Fruit fly (Drosophila melanogaster): Measurements from ENCODE around the gene Gr64e.

Gene Gr64e

DNA sequence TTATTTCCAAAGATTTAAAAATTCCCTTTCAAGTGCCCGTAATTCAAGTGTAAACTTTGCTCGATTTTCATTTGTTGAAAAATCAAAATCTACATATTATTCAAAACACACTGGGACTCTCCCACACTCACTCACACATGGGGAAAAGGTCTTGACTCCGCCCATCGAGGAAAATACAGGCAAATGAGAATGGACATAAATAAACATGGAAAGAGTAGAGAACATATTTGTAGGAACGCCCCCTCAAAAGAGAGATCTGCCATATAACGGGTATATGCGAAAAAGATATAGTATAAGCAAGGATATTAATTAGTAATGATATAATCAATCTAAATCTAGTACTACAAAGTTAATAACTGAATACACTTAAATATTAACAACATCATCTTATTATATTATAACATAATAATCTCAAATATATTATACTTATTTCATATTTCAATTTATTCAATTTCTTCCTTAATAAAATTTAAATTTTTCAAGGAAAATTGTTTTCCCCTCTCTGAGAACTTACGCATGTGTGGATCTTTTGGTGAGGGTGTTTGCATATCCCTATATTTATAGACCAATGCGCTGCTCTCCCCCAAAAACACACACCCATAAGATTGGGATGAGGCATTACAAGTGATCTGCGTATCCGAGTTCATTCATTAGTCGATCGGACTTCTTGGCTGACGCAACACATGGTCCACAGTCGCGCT lies 13.6 kb upstream of the Gr64e start, which contains the start of gene FoxL1 (continued):
- TF ChIP-seq bsh (GFP tag; optimal IDR thresholded peaks at IDR 0.05) (peak in 1 of 2 experiments; percentile 14), Lpt (GFP tag; optimal IDR thresholded peaks at IDR 0.05) (no peak), danr (GFP tag; IDR thresholded peaks at IDR 0.05) (no peak), nmo (GFP tag; optimal IDR thresholded peaks at IDR 0.05) (peak; percentile 32), CG12659 (GFP tag; optimal IDR thresholded peaks at IDR 0.05) (no peak), CG9876 (GFP tag; optimal IDR thresholded peaks at IDR 0.05) (no peak), trh (GFP tag; optimal IDR thresholded peaks at IDR 0.05) (no peak), MESR4 (GFP tag; optimal IDR thresholded peaks at IDR 0.05) (no peak), chinmo (GFP tag; IDR thresholded peaks at IDR 0.05; ENCODE audit: partially characterized antibody) (no peak), zfh2 (GFP tag; optimal IDR thresholded peaks at IDR 0.05) (no peak), CG2875 (GFP tag; optimal IDR thresholded peaks at IDR 0.05) (no peak), CG10565 (GFP tag; optimal IDR thresholded peaks at IDR 0.05) (no peak), CG4404 (GFP tag; IDR thresholded peaks at IDR 0.05) (no peak), dmrt11E (tag; optimal IDR thresholded peaks at IDR 0.05) (peak; percentile 10), ro (GFP tag; IDR thresholded peaks at IDR 0.05) (no peak), Nf-YC (tag; optimal IDR thresholded peaks at IDR 0.05) (peak; percentile 92), CG3726 (GFP tag; IDR thresholded peaks at IDR 0.05) (no peak), ranshi (GFP tag; IDR thresholded peaks at IDR 0.05) (no peak), Ada2b (GFP tag; IDR thresholded peaks at IDR 0.05) (no peak), fru (optimal IDR thresholded peaks at IDR 0.05) (no peak), Six4 (GFP tag; optimal IDR thresholded peaks at IDR 0.05) (no peak), CG17361 (GFP tag; IDR thresholded peaks at IDR 0.05) (peak; percentile 40; the same call in 2 of the 3 replicates), CG7963 (GFP tag; IDR thresholded peaks at IDR 0.05; ENCODE audit: partially characterized antibody) (no peak), CG10274 (GFP tag; optimal IDR thresholded peaks at IDR 0.05) (no peak), hkb (optimal IDR thresholded peaks at IDR 0.05) (no peak), hkb (GFP tag; IDR thresholded peaks at IDR 0.05) (no peak), btn (GFP tag; optimal IDR thresholded peaks at IDR 0.05) (no peak), CG7357 (GFP tag; IDR thresholded peaks at IDR 0.05) (no peak), grau (tag; optimal IDR thresholded peaks at IDR 0.05) (peak; percentile 37), YL-1 (GFP tag; optimal IDR thresholded peaks at IDR 0.05) (no peak), sima (GFP tag; optimal IDR thresholded peaks at IDR 0.05) (no peak), Rx (GFP tag; IDR thresholded peaks at IDR 0.05) (no peak), Dll (GFP tag; IDR thresholded peaks at IDR 0.05; ENCODE audit: partially characterized antibody) (no peak), CG9797 (GFP tag; optimal IDR thresholded peaks at IDR 0.05) (no peak), sens (GFP tag) (no peak), CG15696 (tag; optimal IDR thresholded peaks at IDR 0.05) (no peak), CG10462 (GFP tag; optimal IDR thresholded peaks at IDR 0.05) (no peak), tap (tag; optimal IDR thresholded peaks at IDR 0.05) (no peak), CG18262 (tag; optimal IDR thresholded peaks at IDR 0.05) (peak; percentile 56), CG16779 (GFP tag; IDR thresholded peaks at IDR 0.05) (no peak), D19B (GFP tag; optimal IDR thresholded peaks at IDR 0.05) (no peak), ATbp (GFP tag; optimal IDR thresholded peaks at IDR 0.05) (no peak), CG11560 (tag; IDR thresholded peaks at IDR 0.05) (no peak), CG8359 (GFP tag; optimal IDR thresholded peaks at IDR 0.05; ENCODE audit: borderline replicate concordance) (no peak), trem (tag; optimal IDR thresholded peaks at IDR 0.05) (no peak), row (GFP tag; IDR thresholded peaks at IDR 0.05) (no peak), CG10147 (GFP tag; optimal IDR thresholded peaks at IDR 0.05) (no peak), cad (GFP tag; optimal IDR thresholded peaks at IDR 0.05) (no peak), jigr1 (GFP tag; IDR thresholded peaks at IDR 0.05) (no peak), exex (tag; optimal IDR thresholded peaks at IDR 0.05) (no peak), Chrac-16 (GFP tag; optimal IDR thresholded peaks at IDR 0.05) (no peak), CG4854 (GFP tag; optimal IDR thresholded peaks at IDR 0.05) (no peak)

Measured in whole organism, embryonic.